Fruit fly (Drosophila melanogaster): Measurements from ENCODE around the gene Ada3.

- TF ChIP-seq aop (GFP tag; IDR thresholded peaks at IDR 0.05) (no peak), CG17361 (GFP tag; IDR thresholded peaks at IDR 0.05) (no peak), schlank (tag; optimal IDR thresholded peaks at IDR 0.05) (no peak), ERR (GFP tag; optimal IDR thresholded peaks at IDR 0.05) (no peak), CG7987 (GFP tag; optimal IDR thresholded peaks at IDR 0.05) (no peak), h (optimal IDR thresholded peaks at IDR 0.05) (no peak), Dp (GFP tag; optimal IDR thresholded peaks at IDR 0.05) (no peak), bcd (GFP tag; optimal IDR thresholded peaks at IDR 0.05) (no peak), HmgZ (tag; optimal IDR thresholded peaks at IDR 0.05) (no peak)
Measured at dm6 chrX:18118519-18118918, 33.0 kb downstream of the Ada3 start.

Measured in whole organism, embryonic.